Fruit fly (Drosophila melanogaster): Measurements from ENCODE around the gene CG4995.

CG4995 gene

DNA sequence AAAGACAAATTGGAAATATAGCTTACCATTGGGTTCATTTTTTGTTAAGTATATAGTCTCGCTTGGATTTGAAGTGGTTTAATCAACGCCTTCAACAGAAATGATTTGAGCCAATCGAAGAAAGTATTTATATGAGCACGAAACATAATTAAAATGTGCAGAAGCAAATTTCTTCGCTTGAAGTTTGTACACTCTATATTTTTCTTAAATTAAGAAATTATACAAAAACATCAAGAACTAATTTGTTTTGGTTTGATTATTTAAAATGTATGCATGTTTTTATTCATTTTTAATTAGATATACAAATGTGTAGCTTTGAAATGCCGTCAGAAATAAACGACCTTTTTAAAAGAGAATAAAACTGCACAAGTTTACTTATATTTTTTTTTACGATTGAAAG, 20.4 kb upstream of the CG4995 start, which contains the start of gene CG13138:
Gene CG13138 (minus strand): TSS at position 101 of the 400 bp plus-strand sequence.
- TF ChIP-seq usp (GFP tag; optimal IDR thresholded peaks at IDR 0.05): no peak
- no peak for TF ChIP-seq pan (optimal IDR thresholded peaks at IDR 0.05)
- TF ChIP-seq CG8478 (optimal IDR thresholded peaks at IDR 0.05): no peak
- TF ChIP-seq EcR (GFP tag; optimal IDR thresholded peaks at IDR 0.05): no peak
- no peak for TF ChIP-seq Dll (optimal IDR thresholded peaks at IDR 0.05)
- TF ChIP-seq psq (optimal IDR thresholded peaks at IDR 0.05): no peak

dm6 chr2L:10303786-10304185, 18.5 kb upstream of the CG4995 start, which contains the start of gene nmd:
TSS of gene nmd (minus strand) at chr2L:10303947.
- no peak for TF ChIP-seq usp (GFP tag; optimal IDR thresholded peaks at IDR 0.05)
- no peak for TF ChIP-seq psq (optimal IDR thresholded peaks at IDR 0.05)
- no peak for TF ChIP-seq CG8478 (optimal IDR thresholded peaks at IDR 0.05)
- no peak for TF ChIP-seq pan (optimal IDR thresholded peaks at IDR 0.05)
- TF ChIP-seq EcR (GFP tag; optimal IDR thresholded peaks at IDR 0.05): no peak
- TF ChIP-seq Dll (optimal IDR thresholded peaks at IDR 0.05): no peak

- TF ChIP-seq usp (GFP tag; optimal IDR thresholded peaks at IDR 0.05) (no peak), pan (optimal IDR thresholded peaks at IDR 0.05) (no peak), CG8478 (optimal IDR thresholded peaks at IDR 0.05) (no peak), Dll (optimal IDR thresholded peaks at IDR 0.05) (no peak), psq (optimal IDR thresholded peaks at IDR 0.05) (no peak), EcR (GFP tag; optimal IDR thresholded peaks at IDR 0.05) (no peak)
Measured at dm6 chr2L:10305538-10306147, 16.6 kb upstream of the CG4995 start.

- TF ChIP-seq CG8478 (optimal IDR thresholded peaks at IDR 0.05) (no peak), pan (optimal IDR thresholded peaks at IDR 0.05) (no peak), Dll (optimal IDR thresholded peaks at IDR 0.05) (no peak), usp (GFP tag; optimal IDR thresholded peaks at IDR 0.05) (no peak), psq (optimal IDR thresholded peaks at IDR 0.05) (no peak), EcR (GFP tag; optimal IDR thresholded peaks at IDR 0.05) (no peak)
Measured at dm6 chr2L:10306518-10307260, 15.6 kb upstream of the CG4995 start, which contains the start of the genes CG5390 and CG4968. TSS of gene CG5390 (minus strand) at chr2L:10306594. TSS of gene CG4968 (plus strand) at chr2L:10306922.

DNA sequence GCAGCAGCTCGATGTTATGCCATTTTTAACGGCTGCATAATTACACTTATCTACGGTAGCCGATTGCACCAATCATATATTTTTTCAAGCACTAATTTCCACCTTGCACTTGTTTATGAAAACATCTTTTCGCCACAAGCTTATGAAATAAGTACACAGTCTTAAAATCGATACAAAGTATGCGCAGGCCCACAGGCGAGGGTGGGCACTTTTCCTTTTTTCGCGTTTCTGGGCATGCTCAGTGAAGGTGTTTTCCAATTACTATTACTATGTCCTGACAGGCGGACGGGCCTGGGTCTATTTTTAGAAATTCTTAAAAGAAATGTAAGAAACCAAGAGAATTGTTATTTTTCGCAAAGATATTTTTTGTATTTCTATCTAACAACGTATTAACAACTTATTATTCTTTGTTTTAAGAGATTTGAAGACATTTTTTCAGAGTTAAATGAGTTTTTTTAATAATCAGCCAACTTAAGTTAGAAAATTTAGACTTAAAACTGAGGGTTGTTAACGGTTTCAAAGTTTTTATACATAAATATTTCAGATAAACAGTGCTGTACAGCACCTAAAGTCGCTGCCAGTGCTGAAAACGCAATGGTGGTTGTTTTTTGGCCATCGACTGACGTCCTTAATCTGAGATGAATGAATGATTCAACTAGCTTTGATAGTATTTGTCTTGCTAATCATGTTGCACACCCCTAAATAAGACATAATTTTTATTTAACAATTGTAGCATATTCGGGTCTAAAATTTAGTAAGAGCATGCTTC, 11.5 kb upstream of the CG4995 start, which contains the start of gene Cdk5alpha:
Gene Cdk5alpha (minus strand): TSS at position 343 of the 769 bp plus-strand sequence.
- TF ChIP-seq CG8478 (optimal IDR thresholded peaks at IDR 0.05): no peak
- TF ChIP-seq psq (optimal IDR thresholded peaks at IDR 0.05): no peak
- TF ChIP-seq pan (optimal IDR thresholded peaks at IDR 0.05): no peak
- no peak for TF ChIP-seq Dll (optimal IDR thresholded peaks at IDR 0.05)

DNA sequence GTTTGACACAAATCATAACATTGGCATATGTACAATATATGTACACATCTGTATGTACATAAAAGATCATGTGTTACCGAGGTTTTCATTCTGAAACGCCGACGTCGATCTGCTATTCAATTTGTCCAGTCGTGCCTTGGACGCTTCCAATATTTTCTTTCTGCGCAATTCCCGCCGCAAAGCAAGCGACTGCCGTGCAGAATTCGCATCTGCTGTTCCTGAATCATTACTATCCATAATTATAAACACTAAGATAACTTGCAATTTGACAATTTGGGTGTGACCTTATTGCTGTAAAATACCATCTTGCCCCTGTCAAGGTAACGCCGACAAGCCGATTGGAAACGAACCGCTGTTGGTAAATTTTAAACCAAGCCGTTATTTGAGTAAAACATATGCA, 10.5 kb upstream of the CG4995 start:
- no peak for TF ChIP-seq CG8478 (optimal IDR thresholded peaks at IDR 0.05)
- TF ChIP-seq EcR (GFP tag; optimal IDR thresholded peaks at IDR 0.05): no peak
- TF ChIP-seq pan (optimal IDR thresholded peaks at IDR 0.05): no peak
- no peak for TF ChIP-seq usp (GFP tag; optimal IDR thresholded peaks at IDR 0.05)
- no peak for TF ChIP-seq Dll (optimal IDR thresholded peaks at IDR 0.05)
- no peak for TF ChIP-seq psq (optimal IDR thresholded peaks at IDR 0.05)

dm6 chr2L:10314327-10315210, 7.7 kb upstream of the CG4995 start, which contains the start of the genes Usp14 and CG4972:
TSS of gene Usp14 (minus strand) at chr2L:10314396.
TSS of gene CG4972 (plus strand) at chr2L:10314792.
- no peak for TF ChIP-seq EcR (GFP tag; optimal IDR thresholded peaks at IDR 0.05)
- no peak for TF ChIP-seq pan (optimal IDR thresholded peaks at IDR 0.05)

DNA sequence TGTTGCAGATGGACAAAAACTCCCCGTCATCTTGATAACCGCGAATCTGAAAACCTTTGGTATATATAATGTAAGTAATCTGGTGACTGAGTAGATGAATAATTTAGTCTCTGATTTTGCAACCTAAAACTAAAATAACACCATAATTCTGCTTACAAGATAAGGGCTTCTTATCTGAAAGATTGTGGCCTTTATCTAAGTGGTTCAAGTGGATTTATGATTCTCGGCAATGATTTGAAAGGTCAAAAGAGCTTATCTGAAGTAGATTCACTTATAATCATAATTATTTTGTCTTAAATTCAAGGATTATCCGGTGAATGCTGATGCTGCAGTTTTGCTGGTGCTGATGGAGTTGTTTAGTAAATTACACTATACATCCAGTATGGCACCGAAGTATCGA, 6.4 kb upstream of the CG4995 start:
- TF ChIP-seq EcR (GFP tag; optimal IDR thresholded peaks at IDR 0.05) (no peak), Dll (optimal IDR thresholded peaks at IDR 0.05) (no peak), CG8478 (optimal IDR thresholded peaks at IDR 0.05) (no peak), usp (GFP tag; optimal IDR thresholded peaks at IDR 0.05) (no peak), psq (optimal IDR thresholded peaks at IDR 0.05) (no peak), pan (optimal IDR thresholded peaks at IDR 0.05) (no peak)

- TF ChIP-seq usp (GFP tag; optimal IDR thresholded peaks at IDR 0.05) (no peak), psq (optimal IDR thresholded peaks at IDR 0.05) (no peak)
Measured at dm6 chr2L:10320174-10320775, 2.0 kb upstream of the CG4995 start.

dm6 chr2L:10321036-10321583, 1.2 kb upstream of the CG4995 start:
- no peak for TF ChIP-seq EcR (GFP tag; optimal IDR thresholded peaks at IDR 0.05)
- TF ChIP-seq usp (GFP tag; optimal IDR thresholded peaks at IDR 0.05): no peak
- no peak for TF ChIP-seq CG8478 (optimal IDR thresholded peaks at IDR 0.05)
- TF ChIP-seq Dll (optimal IDR thresholded peaks at IDR 0.05): no peak

DNA sequence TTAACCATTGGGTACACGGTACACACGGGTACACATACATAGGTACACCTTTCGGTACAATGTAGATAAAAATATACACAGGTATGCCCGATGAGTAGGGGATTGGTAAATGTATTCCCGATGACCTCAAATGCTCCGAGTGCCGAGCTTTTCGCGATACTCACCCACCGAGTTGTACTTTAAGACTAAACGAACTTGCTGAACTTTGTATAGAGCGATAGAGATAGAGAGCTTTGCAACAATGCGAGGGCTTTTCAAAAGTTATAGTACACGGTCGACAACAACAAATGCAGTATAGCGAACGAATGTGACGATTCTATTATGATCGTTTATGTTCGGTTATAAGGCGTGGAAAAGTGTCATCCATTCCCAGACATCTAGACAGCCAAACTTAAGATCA, 664 bp upstream of the CG4995 start:
- peak in 1 of 2 experiments; percentile 41 for TF ChIP-seq EcR (GFP tag; optimal IDR thresholded peaks at IDR 0.05)
- TF ChIP-seq usp (GFP tag; optimal IDR thresholded peaks at IDR 0.05): no peak
